Worm (Caenorhabditis elegans): ENCODE results near the gene spas-1.
A peak's percentile ranks its signal among the peaks of the same experiment; 100 is the strongest.

Gene spas-1

ce11 chrV:9220444-9220843 lies 44.9 kb downstream of the spas-1 start (continued):
- TF ChIP-seq fkh-4 (tag; optimal IDR thresholded peaks at IDR 0.05; ENCODE audit: borderline replicate concordance) (no peak), ces-1 (GFP tag; optimal IDR thresholded peaks at IDR 0.05) (no peak), mef-2 (tag; optimal IDR thresholded peaks at IDR 0.05) (no peak), skn-1 (tag; optimal IDR thresholded peaks at IDR 0.05) (peak; percentile 54), lin-13 (GFP tag; optimal IDR thresholded peaks at IDR 0.05) (no peak)

ce11 chrV:9221566-9221965 lies 46.0 kb downstream of the spas-1 start, which contains the start of gene grd-6:
Gene grd-6, plus strand, starts transcription at chrV:9221866.
- TF ChIP-seq blmp-1 (tag; optimal IDR thresholded peaks at IDR 0.05) (peak; percentile 54), fkh-10 (GFP tag; optimal IDR thresholded peaks at IDR 0.05) (no peak)

- TF ChIP-seq efl-1 (optimal IDR thresholded peaks at IDR 0.05) (no peak), efl-1 (GFP tag; optimal IDR thresholded peaks at IDR 0.05 in 1 of 2) (peak in 1 of 2 experiments; percentile 28), fkh-10 (GFP tag; optimal IDR thresholded peaks at IDR 0.05) (no peak)
Observed at ce11 chrV:9222819-9223218, 47.2 kb downstream of the spas-1 start.

- no peak for TF ChIP-seq mef-2 (tag; optimal IDR thresholded peaks at IDR 0.05)
- TF ChIP-seq pqm-1 (tag; optimal IDR thresholded peaks at IDR 0.05): no peak
- no peak for TF ChIP-seq alr-1 (tag; optimal IDR thresholded peaks at IDR 0.05; ENCODE audit: borderline replicate concordance)
- TF ChIP-seq mep-1 (tag; optimal IDR thresholded peaks at IDR 0.05): no peak
- TF ChIP-seq lin-15B (tag; optimal IDR thresholded peaks at IDR 0.05): no peak
- TF ChIP-seq unc-86 (tag; optimal IDR thresholded peaks at IDR 0.05): no peak
Observed at ce11 chrV:9224377-9224776, 48.8 kb downstream of the spas-1 start.

- peak; percentile 90 for TF ChIP-seq blmp-1 (tag; optimal IDR thresholded peaks at IDR 0.05)
- no peak for TF ChIP-seq nhr-84 (tag; optimal IDR thresholded peaks at IDR 0.05)
- TF ChIP-seq fos-1 (tag; optimal IDR thresholded peaks at IDR 0.05): no peak
- TF ChIP-seq ceh-63 (GFP tag; optimal IDR thresholded peaks at IDR 0.05): no peak
- no peak for TF ChIP-seq ceh-90 (tag; optimal IDR thresholded peaks at IDR 0.05)
- TF ChIP-seq zag-1 (tag; optimal IDR thresholded peaks at IDR 0.05): no peak
- TF ChIP-seq jun-1 (tag; optimal IDR thresholded peaks at IDR 0.05): no peak
- TF ChIP-seq dpl-1 (GFP tag; optimal IDR thresholded peaks at IDR 0.05): no peak
Observed at ce11 chrV:9224981-9225380, 49.4 kb downstream of the spas-1 start.

- TF ChIP-seq mep-1 (tag; optimal IDR thresholded peaks at IDR 0.05): no peak
- TF ChIP-seq nhr-11 (tag; optimal IDR thresholded peaks at IDR 0.05): no peak
- TF ChIP-seq fos-1 (tag; optimal IDR thresholded peaks at IDR 0.05): no peak
- no peak for TF ChIP-seq irx-1 (tag; optimal IDR thresholded peaks at IDR 0.05)
- no peak for TF ChIP-seq fkh-8 (tag; optimal IDR thresholded peaks at IDR 0.05)
- no peak for TF ChIP-seq C16A3.4 (tag; optimal IDR thresholded peaks at IDR 0.05)
- peak in 1 of 3 experiments; percentile 22 for TF ChIP-seq ceh-82 (tag; optimal IDR thresholded peaks at IDR 0.05)
- TF ChIP-seq zip-4 (GFP tag; optimal IDR thresholded peaks at IDR 0.05): no peak
- no peak for TF ChIP-seq fkh-4 (tag; optimal IDR thresholded peaks at IDR 0.05; ENCODE audit: borderline replicate concordance)
- no peak for TF ChIP-seq sup-37 (GFP tag; optimal IDR thresholded peaks at IDR 0.05)
- no peak for TF ChIP-seq nhr-84 (tag; optimal IDR thresholded peaks at IDR 0.05)
- TF ChIP-seq jun-1 (tag; optimal IDR thresholded peaks at IDR 0.05): no peak
- TF ChIP-seq tbx-2 (tag; optimal IDR thresholded peaks at IDR 0.05): no peak
- no peak for TF ChIP-seq swsn-7 (tag; optimal IDR thresholded peaks at IDR 0.05)
- TF ChIP-seq unc-130 (tag; optimal IDR thresholded peaks at IDR 0.05): no peak
- TF ChIP-seq lin-14 (GFP tag; optimal IDR thresholded peaks at IDR 0.05): peak; percentile 84
- TF ChIP-seq egl-13 (tag; optimal IDR thresholded peaks at IDR 0.05): no peak
- TF ChIP-seq efl-1 (optimal IDR thresholded peaks at IDR 0.05): no peak
- TF ChIP-seq efl-1 (GFP tag; optimal IDR thresholded peaks at IDR 0.05 in 1 of 2): peak in 1 of 2 experiments; percentile 50
- TF ChIP-seq nhr-85 (tag): no peak
- no peak for TF ChIP-seq aly-2 (tag; optimal IDR thresholded peaks at IDR 0.05)
- TF ChIP-seq ceh-88 (GFP tag; IDR thresholded peaks at IDR 0.05): no peak
- TF ChIP-seq lin-15B (tag; optimal IDR thresholded peaks at IDR 0.05): no peak
Observed at ce11 chrV:9225675-9226144, 50.1 kb downstream of the spas-1 start, which contains the start of gene F07C3.2. Gene F07C3.2, plus strand, starts transcription at chrV:9226094.

All from whole organism, L1 larva.